Fruit fly (Drosophila melanogaster) whole organism, pupa: ENCODE measurements around the gene Vta1.

Source experiments
- CG10348 ChIP-seq: fragments of 200-800 bp; sonication (Bioruptor generic); IDR thresholded peaks from 2 replicates; pipeline ENCODE4 v1.3.6; 2022; ENCODE audit warnings: missing biosample characterization, missing genetic modification characterization
- CG12605 ChIP-seq: fragments of 200-800 bp; sonication (Bioruptor generic); IDR thresholded peaks from 2 replicates; pipeline ENCODE4 v1.3.6; 2022; ENCODE audit warnings: missing biosample characterization, missing genetic modification characterization
- CG13204 ChIP-seq: fragments of 200-800 bp; sonication (Bioruptor generic); optimal IDR thresholded peaks from 2 replicates; lab custom pipeline; 2018; ENCODE audit warnings: missing biosample characterization, mild to moderate bottlenecking, missing genetic modification characterization, moderate library complexity
- CG14655 ChIP-seq: fragments of 200-800 bp; sonication (Bioruptor generic); optimal IDR thresholded peaks from 3 replicates; lab custom pipeline; 2017; ENCODE audit warnings: mild to moderate bottlenecking, missing biosample characterization, missing genetic modification reagents, missing genetic modification characterization
- CG15710 ChIP-seq: fragments of 200-800 bp; sonication (Bioruptor generic); optimal IDR thresholded peaks from 2 replicates; lab custom pipeline; 2018; ENCODE audit warnings: missing biosample characterization, mild to moderate bottlenecking, missing genetic modification characterization, moderate library complexity
- CG17806 ChIP-seq: fragments of 200-800 bp; sonication (Bioruptor generic); optimal IDR thresholded peaks from 2 replicates; lab custom pipeline; 2018; ENCODE audit warnings: missing biosample characterization, mild to moderate bottlenecking, missing genetic modification characterization, moderate library complexity
- CG32121 ChIP-seq: fragments of 200-800 bp; sonication (Bioruptor generic); IDR thresholded peaks from 2 replicates; pipeline ENCODE4 v1.3.6; 2022; ENCODE audit warnings: missing biosample characterization, missing genetic modification characterization
- CG34367 ChIP-seq: fragments of 200-800 bp; sonication (Bioruptor generic); optimal IDR thresholded peaks from 2 replicates; lab custom pipeline; 2018; ENCODE audit warnings: missing biosample characterization, mild to moderate bottlenecking, missing genetic modification characterization
- CG4496 ChIP-seq: fragments of 200-800 bp; sonication (Bioruptor generic); IDR thresholded peaks from 3 replicates; pipeline ENCODE4 v1.3.6; 2022; ENCODE audit warnings: missing biosample characterization, missing genetic modification characterization
- CG8159 ChIP-seq: fragments of 200-800 bp; sonication (Bioruptor generic); optimal IDR thresholded peaks from 3 replicates; lab custom pipeline; 2018; ENCODE audit warnings: missing biosample characterization, mild to moderate bottlenecking, missing genetic modification characterization, moderate library complexity
- CG8301 ChIP-seq: fragments of 200-800 bp; sonication (Bioruptor generic); optimal IDR thresholded peaks from 2 replicates; lab custom pipeline; 2018; ENCODE audit warnings: missing biosample characterization, mild to moderate bottlenecking, missing genetic modification characterization
- CG9948 ChIP-seq: fragments of 200-800 bp; sonication (Bioruptor generic); optimal IDR thresholded peaks from 2 replicates; lab custom pipeline; 2018; ENCODE audit warnings: missing biosample characterization, mild to moderate bottlenecking, missing genetic modification characterization, moderate library complexity
- D1 ChIP-seq: fragments of 200-800 bp; sonication (Bioruptor generic); optimal IDR thresholded peaks from 2 replicates; lab custom pipeline; 2018; ENCODE audit warnings: missing biosample characterization, mild to moderate bottlenecking, missing genetic modification characterization, moderate library complexity
- EcR ChIP-seq: fragments of 200-800 bp; sonication (Bioruptor generic); optimal IDR thresholded peaks from 3 replicates; lab custom pipeline; 2019; ENCODE audit warnings: missing biosample characterization, missing genetic modification characterization, mild to moderate bottlenecking, moderate library complexity, missing genetic modification reagents
- Ets98B ChIP-seq: fragments of 200-800 bp; sonication (Bioruptor generic); IDR thresholded peaks from 2 replicates; pipeline ENCODE4 v1.3.6; 2022; ENCODE audit warnings: missing biosample characterization, missing genetic modification characterization
- Pif1A ChIP-seq: fragments of 200-800 bp; sonication (Bioruptor generic); optimal IDR thresholded peaks from 3 replicates; lab custom pipeline; 2016; ENCODE audit warnings: missing biosample characterization, missing genetic modification characterization
- Pif1B ChIP-seq: fragments of 200-800 bp; sonication (Bioruptor generic); optimal IDR thresholded peaks from 3 replicates; lab custom pipeline; 2016; ENCODE audit warnings: missing biosample characterization, missing genetic modification characterization
- Snoo ChIP-seq: fragments of 200-800 bp; sonication (Bioruptor generic); optimal IDR thresholded peaks from 3 replicates; lab custom pipeline; 2017; ENCODE audit warnings: missing biosample characterization, mild to moderate bottlenecking, missing genetic modification characterization, inconsistent platforms
- fd96Ca ChIP-seq: fragments of 200-800 bp; sonication (Bioruptor generic); IDR thresholded peaks from 3 replicates; pipeline ENCODE4 v1.3.6; 2022; ENCODE audit warnings: missing biosample characterization, missing genetic modification characterization
- gl ChIP-seq: fragments of 200-800 bp; sonication (Bioruptor generic); optimal IDR thresholded peaks from 2 replicates; lab custom pipeline; 2018; ENCODE audit warnings: missing biosample characterization, mild to moderate bottlenecking, missing genetic modification characterization
- rn ChIP-seq: fragments of 200-800 bp; sonication (Bioruptor generic); IDR thresholded peaks from 2 replicates; pipeline ENCODE4 v1.3.6; 2022; ENCODE audit warnings: missing biosample characterization, missing genetic modification characterization

The Vta1 gene

dm6 chr3L:1652700-1653200, at the start of gene Vta1, which contains the start of gene CG7970:
Vta1 (minus strand) TSS chr3L:1652900.
CG7970 (plus strand) TSS chr3L:1652750.
- TF ChIP-seq D1 (tag; lab: Kevin White, UChicago): no peak
- no peak for TF ChIP-seq CG13204
- TF ChIP-seq EcR (GFP tag; lab: Kevin White, UChicago): no peak
- peak; percentile 88 for TF ChIP-seq CG12605 (GFP tag; lab: Robert Waterston, UW)
- peak; percentile 45 for TF ChIP-seq CG15710
- TF ChIP-seq Pif1A: no peak
- TF ChIP-seq Ets98B (GFP tag; lab: Robert Waterston, UW): peak; percentile 77
- TF ChIP-seq gl (tag; lab: Kevin White, UChicago): peak; percentile 88
- TF ChIP-seq Snoo (tag; lab: Kevin White, UChicago): no peak
- no peak for TF ChIP-seq CG17806 (tag; lab: Kevin White, UChicago)
- no peak for TF ChIP-seq CG8159 (tag; lab: Kevin White, UChicago)
- TF ChIP-seq CG10348 (GFP tag; lab: Robert Waterston, UW): no peak
- no peak for TF ChIP-seq CG8301 (tag; lab: Kevin White, UChicago)
- no peak for TF ChIP-seq CG9948 (tag; lab: Kevin White, UChicago)
- TF ChIP-seq fd96Ca (GFP tag; lab: Robert Waterston, UW): no peak
- peak; percentile 63; the same call in 1 of the 2 replicates for TF ChIP-seq CG32121 (GFP tag; lab: Robert Waterston, UW)
- no peak for TF ChIP-seq CG14655 (GFP tag; lab: Kevin White, UChicago)
- peak; percentile 36 for TF ChIP-seq CG34367
- TF ChIP-seq CG4496 (GFP tag; lab: Robert Waterston, UW): peak; percentile 78
- no peak for TF ChIP-seq Pif1B (GFP tag; lab: Kevin White, UChicago)
- no peak for TF ChIP-seq rn (GFP tag; lab: Robert Waterston, UW)

dm6 chr3L:1694317-1694716, 41.6 kb upstream of the Vta1 start, which contains the start of gene CG12011:
CG12011 (plus strand) TSS chr3L:1694617.
- no peak for TF ChIP-seq CG8159 (tag; lab: Kevin White, UChicago)
- TF ChIP-seq CG13204: no peak
- no peak for TF ChIP-seq Pif1A
- no peak for TF ChIP-seq CG8301 (tag; lab: Kevin White, UChicago)
- TF ChIP-seq Pif1B (GFP tag; lab: Kevin White, UChicago): no peak
- no peak for TF ChIP-seq CG34367
- TF ChIP-seq CG14655 (GFP tag; lab: Kevin White, UChicago): no peak
- TF ChIP-seq Snoo (tag; lab: Kevin White, UChicago): no peak
- TF ChIP-seq Ets98B (GFP tag; lab: Robert Waterston, UW): no peak
- no peak for TF ChIP-seq CG12605 (GFP tag; lab: Robert Waterston, UW)
- no peak for TF ChIP-seq rn (GFP tag; lab: Robert Waterston, UW)

- peak; percentile 33 for TF ChIP-seq CG8301 (tag; lab: Kevin White, UChicago)
- peak; percentile 56 for TF ChIP-seq CG9948 (tag; lab: Kevin White, UChicago)
- peak; percentile 36 for TF ChIP-seq CG34367
- no peak for TF ChIP-seq CG12605 (GFP tag; lab: Robert Waterston, UW)
- no peak for TF ChIP-seq Snoo (tag; lab: Kevin White, UChicago)
- TF ChIP-seq gl (tag; lab: Kevin White, UChicago): peak; percentile 10
- no peak for TF ChIP-seq Pif1B (GFP tag; lab: Kevin White, UChicago)
- no peak for TF ChIP-seq Ets98B (GFP tag; lab: Robert Waterston, UW)
- no peak for TF ChIP-seq CG32121 (GFP tag; lab: Robert Waterston, UW)
- TF ChIP-seq CG8159 (tag; lab: Kevin White, UChicago): peak; percentile 74
- TF ChIP-seq CG14655 (GFP tag; lab: Kevin White, UChicago): peak; percentile 61
- TF ChIP-seq D1 (tag; lab: Kevin White, UChicago): no peak
- no peak for TF ChIP-seq CG4496 (GFP tag; lab: Robert Waterston, UW)
- no peak for TF ChIP-seq CG10348 (GFP tag; lab: Robert Waterston, UW)
- no peak for TF ChIP-seq fd96Ca (GFP tag; lab: Robert Waterston, UW)
- TF ChIP-seq rn (GFP tag; lab: Robert Waterston, UW): no peak
- peak; percentile 44 for TF ChIP-seq CG15710
- TF ChIP-seq CG17806 (tag; lab: Kevin White, UChicago): peak; percentile 70
- TF ChIP-seq EcR (GFP tag; lab: Kevin White, UChicago): no peak
- no peak for TF ChIP-seq Pif1A
- no peak for TF ChIP-seq CG13204
Observed at dm6 chr3L:1692859-1693258, 40.2 kb upstream of the Vta1 start.

- TF ChIP-seq CG32121 (GFP tag; lab: Robert Waterston, UW): peak; percentile 63
- TF ChIP-seq CG13204: peak; percentile 83
- TF ChIP-seq Ets98B (GFP tag; lab: Robert Waterston, UW): peak; percentile 76
- TF ChIP-seq CG14655 (GFP tag; lab: Kevin White, UChicago): peak; percentile 78
- TF ChIP-seq rn (GFP tag; lab: Robert Waterston, UW): peak; percentile 80
- TF ChIP-seq CG12605 (GFP tag; lab: Robert Waterston, UW): peak; percentile 70
- TF ChIP-seq CG34367: peak; percentile 90
- peak; percentile 81 for TF ChIP-seq CG8301 (tag; lab: Kevin White, UChicago)
- TF ChIP-seq Pif1A: peak; percentile 88
- peak; percentile 90 for TF ChIP-seq gl (tag; lab: Kevin White, UChicago)
- peak; percentile 78 for TF ChIP-seq CG17806 (tag; lab: Kevin White, UChicago)
- peak; percentile 81 for TF ChIP-seq Pif1B (GFP tag; lab: Kevin White, UChicago)
- TF ChIP-seq CG10348 (GFP tag; lab: Robert Waterston, UW): no peak
- TF ChIP-seq D1 (tag; lab: Kevin White, UChicago): peak; percentile 56
- TF ChIP-seq EcR (GFP tag; lab: Kevin White, UChicago): peak; percentile 76
- TF ChIP-seq CG8159 (tag; lab: Kevin White, UChicago): peak; percentile 88
- TF ChIP-seq CG9948 (tag; lab: Kevin White, UChicago): peak; percentile 91
- TF ChIP-seq fd96Ca (GFP tag; lab: Robert Waterston, UW): peak; percentile 89
- TF ChIP-seq CG4496 (GFP tag; lab: Robert Waterston, UW): peak; percentile 90
- TF ChIP-seq Snoo (tag; lab: Kevin White, UChicago): peak; percentile 87
- peak; percentile 92 for TF ChIP-seq CG15710
Observed at dm6 chr3L:1692122-1692786, 39.6 kb upstream of the Vta1 start.
